Worm (Caenorhabditis elegans): ENCODE measurements around the gene daf-15.

The daf-15 gene

DNA sequence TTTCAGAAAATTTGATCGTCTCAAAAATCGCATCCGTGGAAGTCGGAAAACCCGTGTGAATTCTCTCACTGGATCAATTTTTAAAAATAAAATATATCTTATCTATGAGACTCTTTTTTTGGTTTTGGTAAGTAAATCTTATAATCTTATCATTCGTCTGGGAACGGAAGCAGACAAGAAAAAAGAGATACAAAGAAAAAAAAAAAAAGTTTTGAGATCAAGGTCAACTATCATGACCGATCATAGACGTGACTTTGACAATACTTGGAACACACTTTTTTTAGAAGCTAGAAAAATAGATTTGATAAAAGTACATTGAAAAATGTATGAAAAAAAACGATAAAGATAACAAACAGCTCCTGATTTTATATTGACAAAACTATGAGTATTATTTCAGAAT is 9.5 kb upstream of the daf-15 start:
- TF ChIP-seq lin-40 (tag; optimal IDR thresholded peaks at IDR 0.05): peak; percentile 30
- no peak for TF ChIP-seq mxl-1 (tag; optimal IDR thresholded peaks at IDR 0.05)
- TF ChIP-seq ztf-26 (tag; optimal IDR thresholded peaks at IDR 0.05): peak; percentile 56
- peak; percentile 63; the same call in 1 of the 2 replicates for TF ChIP-seq K11D2.4 (GFP tag; IDR thresholded peaks at IDR 0.05)
- TF ChIP-seq somi-1 (GFP tag; optimal IDR thresholded peaks at IDR 0.05): peak; percentile 10

- no peak for TF ChIP-seq snpc-3.4 (tag; optimal IDR thresholded peaks at IDR 0.05)
- no peak for TF ChIP-seq mel-28 (tag; optimal IDR thresholded peaks at IDR 0.05; ENCODE audit: borderline replicate concordance)
- no peak for TF ChIP-seq akir-1 (GFP tag; optimal IDR thresholded peaks at IDR 0.05)
- no peak for TF ChIP-seq ztf-28 (GFP tag; IDR thresholded peaks at IDR 0.05)
- no peak for TF ChIP-seq T07F8.4 (tag; optimal IDR thresholded peaks at IDR 0.05)
- TF ChIP-seq nhr-27 (tag; optimal IDR thresholded peaks at IDR 0.05): no peak
- TF ChIP-seq ztf-18 (tag; optimal IDR thresholded peaks at IDR 0.05): no peak
- no peak for TF ChIP-seq hmg-20 (GFP tag; IDR thresholded peaks at IDR 0.05)
- no peak for TF ChIP-seq cebp-1 (GFP tag; IDR thresholded peaks at IDR 0.05)
- TF ChIP-seq cebp-1 (tag; optimal IDR thresholded peaks at IDR 0.05): no peak
- TF ChIP-seq F49E8.2 (tag; optimal IDR thresholded peaks at IDR 0.05; ENCODE audit: insufficient read depth): no peak
- no peak for TF ChIP-seq mes-4 (tag; optimal IDR thresholded peaks at IDR 0.05)
- no peak for TF ChIP-seq unc-62 (GFP tag; optimal IDR thresholded peaks at IDR 0.05)
- no peak for TF ChIP-seq Y79H2A.3 (GFP tag; conservative IDR thresholded peaks at IDR 0.05)
- TF ChIP-seq lir-1 (GFP tag; conservative IDR thresholded peaks at IDR 0.05): no peak
- peak in 1 of 2 experiments; percentile 6 for TF ChIP-seq let-607 (tag; optimal IDR thresholded peaks at IDR 0.05)
- TF ChIP-seq nhr-80 (tag; optimal IDR thresholded peaks at IDR 0.05): peak; percentile 76
Observed at ce11 chrIV:9378272-9378671, 7.7 kb upstream of the daf-15 start, which contains the start of gene C10C5.4. Gene C10C5.4, plus strand, starts transcription at chrIV:9378552.

DNA sequence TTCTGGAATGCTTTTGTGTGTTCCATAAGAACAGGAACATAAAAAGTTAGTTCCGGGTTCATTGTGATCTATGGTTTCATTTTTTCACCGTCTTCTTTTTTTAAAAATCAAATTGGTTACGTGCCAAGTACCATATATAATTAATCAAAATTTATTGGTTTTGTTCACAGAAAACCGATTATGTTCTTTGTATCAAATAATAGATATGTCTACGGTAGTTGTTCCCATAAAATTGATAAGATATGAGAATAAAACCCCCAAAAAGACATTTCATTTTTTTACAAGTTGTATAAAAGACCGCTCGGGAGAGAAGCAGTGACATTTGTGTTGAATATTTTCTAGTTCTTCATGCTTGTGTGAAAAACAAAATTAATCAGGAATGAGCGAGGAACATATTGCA is 4.9 kb upstream of the daf-15 start, which contains the start of gene C10C5.5:
Gene C10C5.5, plus strand, starts transcription at position 301 of the 400 bp plus-strand sequence.
- TF ChIP-seq F49E8.2 (tag; optimal IDR thresholded peaks at IDR 0.05; ENCODE audit: insufficient read depth) (no peak), F22D6.2 (tag; optimal IDR thresholded peaks at IDR 0.05) (no peak), rec-8 (tag; optimal IDR thresholded peaks at IDR 0.05) (no peak), ceh-27 (GFP tag; optimal IDR thresholded peaks at IDR 0.05) (no peak), let-607 (tag; optimal IDR thresholded peaks at IDR 0.05) (no peak), F57A8.1 (GFP tag; optimal IDR thresholded peaks at IDR 0.05) (no peak), Y56A3A.18 (GFP tag; IDR thresholded peaks at IDR 0.05) (no peak), mxl-1 (tag; optimal IDR thresholded peaks at IDR 0.05) (no peak), nfya-1 (tag; optimal IDR thresholded peaks at IDR 0.05; ENCODE audit: borderline replicate concordance, insufficient read depth) (no peak), attf-5 (GFP tag; optimal IDR thresholded peaks at IDR 0.05) (no peak), Y79H2A.3 (GFP tag; conservative IDR thresholded peaks at IDR 0.05) (no peak), B0019.2 (GFP tag; conservative IDR thresholded peaks at IDR 0.05) (no peak), F57C9.4 (tag; optimal IDR thresholded peaks at IDR 0.05) (no peak), F52B5.7 (tag; optimal IDR thresholded peaks at IDR 0.05) (no peak), ccch-3 (GFP tag; optimal IDR thresholded peaks at IDR 0.05) (no peak), zfh-2 (GFP tag; conservative IDR thresholded peaks at IDR 0.05) (no peak), B0336.3 (GFP tag; IDR thresholded peaks at IDR 0.05) (no peak), lin-26 (GFP tag; IDR thresholded peaks at IDR 0.05) (no peak), lin-35 (GFP tag; optimal IDR thresholded peaks at IDR 0.05) (no peak)
